Worm (Caenorhabditis elegans) whole organism, L4 larva: ENCODE measurements around the gene xrn-2.

Source experiments
- arid-1 ChIP-seq: fragments of 200-800 bp; sonication (Bioruptor generic); conservative IDR thresholded peaks from 2 replicates; pipeline ENCODE4 v1.3.6; 2022; ENCODE audit warnings: missing genetic modification reagents, missing genetic modification characterization, missing compliant biosample characterization
- ceh-32 ChIP-seq: sonication (generic microtip); optimal IDR thresholded peaks from 2 replicates; lab custom pipeline; 2016; ENCODE audit warnings: mild to moderate bottlenecking, missing genetic modification characterization, missing compliant biosample characterization; ENCODE audit not compliant: poor library complexity
- mxl-3 ChIP-seq: fragments of 200-800 bp; sonication (Bioruptor generic); optimal IDR thresholded peaks from 2 replicates; lab custom pipeline; 2018; ENCODE audit warnings: mild to moderate bottlenecking, missing genetic modification characterization, missing compliant biosample characterization
- nhr-10 ChIP-seq: fragments of 150-350 bp; optimal IDR thresholded peaks from 2 replicates; lab custom pipeline; 2014; ENCODE audit warnings: missing biosample characterization, missing genetic modification characterization
- pha-4 ChIP-seq, 2 experiments: fragments of 150-350 bp in 1 of 2; fragments of 200-800 bp in 1 of 2; sonication (Bioruptor generic) in 1 of 2; IDR thresholded peaks in 1 of 2; optimal IDR thresholded peaks in 1 of 2; 2 replicates each; pipeline versions ENCODE4 v1.3.6 to Lab custom; 2014 to 2022; ENCODE audit warnings: missing genetic modification characterization in 2 of 2, missing genetic modification reagents in 2 of 2, missing biosample characterization in 1 of 2, missing compliant biosample characterization in 1 of 2

ce11 chrII:14214109-14214508 lies 58.5 kb downstream of the xrn-2 start, which contains the start of gene Y48B6A.10:
- no peak for TF ChIP-seq arid-1 (GFP tag; lab: Robert Waterston, UW)
- no peak for TF ChIP-seq nhr-10
- no peak for TF ChIP-seq pha-4 (GFP tag; IDR thresholded peaks at IDR 0.05; lab: Robert Waterston, UW)
- TF ChIP-seq pha-4 (tag; optimal IDR thresholded peaks at IDR 0.05; lab: Kevin White, UChicago) = no peak
- no peak for TF ChIP-seq mxl-3 (GFP tag; lab: Kevin White, UChicago)
- TF ChIP-seq ceh-32 (tag; lab: Kevin White, UChicago) = no peak
